Worm (Caenorhabditis elegans) whole organism, mixed stage, embryonic: ENCODE data around the gene srh-23.
A peak's percentile ranks its signal among the peaks of the same experiment; 100 is the strongest.

Experiments used
- M03D4.4 ChIP-seq: sonication (generic microtip); optimal IDR thresholded peaks from 2 replicates; lab custom pipeline; 2017; ENCODE audit warnings: mild to moderate bottlenecking, missing genetic modification characterization, missing compliant biosample characterization
- blmp-1 ChIP-seq: fragments of 150-350 bp; optimal IDR thresholded peaks from 2 replicates; lab custom pipeline; 2014; ENCODE audit warnings: missing biosample characterization, missing genetic modification characterization
- ceh-39 ChIP-seq: fragments of 150-350 bp; optimal IDR thresholded peaks from 2 replicates; lab custom pipeline; 2014; ENCODE audit warnings: missing biosample characterization, missing genetic modification characterization
- ceh-43 ChIP-seq: fragments of 200-800 bp; sonication (Bioruptor generic); optimal IDR thresholded peaks from 2 replicates; lab custom pipeline; 2018; ENCODE audit warnings: mild to moderate bottlenecking, missing genetic modification characterization, moderate library complexity, missing compliant biosample characterization
- ceh-83 ChIP-seq: fragments of 200-800 bp; sonication (Bioruptor generic); optimal IDR thresholded peaks from 2 replicates; lab custom pipeline; 2018; ENCODE audit warnings: mild to moderate bottlenecking, missing genetic modification characterization, missing compliant biosample characterization
- drap-1 ChIP-seq: fragments of 200-800 bp; sonication (Bioruptor generic); optimal IDR thresholded peaks from 3 replicates; lab custom pipeline; 2018; ENCODE audit warnings: mild to moderate bottlenecking, missing genetic modification characterization, missing compliant biosample characterization
- elt-1 ChIP-seq: sonication (generic microtip); optimal IDR thresholded peaks from 2 replicates; lab custom pipeline; 2017; ENCODE audit warnings: missing genetic modification characterization, mild to moderate bottlenecking, missing compliant biosample characterization, antibody characterized with exemption, moderate library complexity, borderline replicate concordance; ENCODE audit not compliant: insufficient read depth
- elt-3 ChIP-seq: fragments of 150-350 bp; optimal IDR thresholded peaks from 2 replicates; lab custom pipeline; 2014; ENCODE audit warnings: missing biosample characterization, missing genetic modification characterization
- flh-1 ChIP-seq: fragments of 200-800 bp; sonication (Bioruptor generic); optimal IDR thresholded peaks from 2 replicates; lab custom pipeline; 2018; ENCODE audit warnings: mild to moderate bottlenecking, missing genetic modification characterization, moderate library complexity, missing compliant biosample characterization
- ham-2 ChIP-seq: fragments of 200-800 bp; sonication (Bioruptor generic); optimal IDR thresholded peaks from 2 replicates; lab custom pipeline; 2018; ENCODE audit warnings: mild to moderate bottlenecking, missing genetic modification characterization, missing compliant biosample characterization
- hlh-1 ChIP-seq: fragments of 150-350 bp; optimal IDR thresholded peaks from 2 replicates; lab custom pipeline; 2014; ENCODE audit warnings: missing biosample characterization, missing genetic modification reagents, missing genetic modification characterization
- lin-13 ChIP-seq: fragments of 150-350 bp; optimal IDR thresholded peaks from 2 replicates; lab custom pipeline; 2014; ENCODE audit warnings: missing biosample characterization, missing genetic modification characterization
- lin-32 ChIP-seq: fragments of 200-800 bp; sonication (Bioruptor generic); optimal IDR thresholded peaks from 2 replicates; lab custom pipeline; 2018; ENCODE audit warnings: mild to moderate bottlenecking, missing genetic modification characterization, missing compliant biosample characterization
- mab-5 ChIP-seq: fragments of 150-350 bp; optimal IDR thresholded peaks from 2 replicates; lab custom pipeline; 2014; ENCODE audit warnings: missing biosample characterization, missing genetic modification characterization
- mep-1 ChIP-seq: fragments of 150-350 bp; optimal IDR thresholded peaks from 2 replicates; lab custom pipeline; 2017; ENCODE audit warnings: missing biosample characterization, missing genetic modification reagents, missing genetic modification characterization, inconsistent platforms
- mls-2 ChIP-seq: sonication (generic microtip); optimal IDR thresholded peaks from 2 replicates; lab custom pipeline; 2016; ENCODE audit warnings: mild to moderate bottlenecking, missing genetic modification characterization, moderate library complexity, missing compliant biosample characterization
- nhr-2 ChIP-seq: fragments of 150-350 bp; optimal IDR thresholded peaks from 2 replicates; lab custom pipeline; 2014; ENCODE audit warnings: missing biosample characterization, missing genetic modification characterization
- nhr-237 ChIP-seq: fragments of 150-350 bp; optimal IDR thresholded peaks from 2 replicates; lab custom pipeline; 2014; ENCODE audit warnings: missing biosample characterization, missing genetic modification characterization
- nhr-28 ChIP-seq: fragments of 150-350 bp; optimal IDR thresholded peaks from 2 replicates; lab custom pipeline; 2014; ENCODE audit warnings: missing biosample characterization, missing genetic modification characterization
- nhr-76 ChIP-seq: sonication (generic microtip); optimal IDR thresholded peaks from 2 replicates; lab custom pipeline; 2017; ENCODE audit warnings: missing biosample characterization, missing genetic modification characterization
- pha-4 ChIP-seq: fragments of 150-350 bp; optimal IDR thresholded peaks from 2 replicates; lab custom pipeline; 2018; ENCODE audit warnings: missing biosample characterization, missing genetic modification reagents, missing genetic modification characterization
- sem-2 ChIP-seq: fragments of 200-800 bp; sonication (Bioruptor generic); optimal IDR thresholded peaks from 2 replicates; lab custom pipeline; 2018; ENCODE audit warnings: mild to moderate bottlenecking, missing genetic modification characterization, missing compliant biosample characterization
- snpc-4 ChIP-seq: fragments of 150-350 bp; optimal IDR thresholded peaks from 2 replicates; lab custom pipeline; 2014; ENCODE audit warnings: missing biosample characterization, missing genetic modification characterization
- sptf-1 ChIP-seq: sonication (generic microtip); optimal IDR thresholded peaks from 2 replicates; lab custom pipeline; 2017; ENCODE audit warnings: mild to moderate bottlenecking, missing genetic modification characterization, moderate library complexity, missing compliant biosample characterization
- tbx-8 ChIP-seq: fragments of 200-800 bp; sonication (Bioruptor generic); optimal IDR thresholded peaks from 2 replicates; lab custom pipeline; 2018; ENCODE audit warnings: mild to moderate bottlenecking, missing genetic modification characterization, moderate library complexity, missing compliant biosample characterization
- unc-120 ChIP-seq: sonication (generic microtip); optimal IDR thresholded peaks from 2 replicates; lab custom pipeline; 2017; ENCODE audit warnings: missing genetic modification characterization, missing compliant biosample characterization; ENCODE audit not compliant: poor library complexity, severe bottlenecking
- unc-62 ChIP-seq: fragments of 150-350 bp; optimal IDR thresholded peaks from 2 replicates; lab custom pipeline; 2014; ENCODE audit warnings: missing biosample characterization, missing genetic modification reagents, missing genetic modification characterization
- zip-8 ChIP-seq: fragments of 150-350 bp; optimal IDR thresholded peaks from 2 replicates; lab custom pipeline; 2014; ENCODE audit warnings: missing biosample characterization, missing genetic modification characterization
- ztf-11 ChIP-seq: fragments of 150-350 bp; optimal IDR thresholded peaks from 2 replicates; lab custom pipeline; 2014; ENCODE audit warnings: missing biosample characterization, missing genetic modification characterization

Gene srh-23

ce11 chrV:4918664-4919257, 2.1 kb upstream of the srh-23 start, which contains the start of gene C02E7.6:
Gene C02E7.6 (plus strand): TSS chrV:4919207.
- TF ChIP-seq elt-1 (tag; lab: Kevin White, UChicago), result peak; percentile 90
- peak; percentile 16 for TF ChIP-seq unc-62
- TF ChIP-seq nhr-76, result no peak
- peak; percentile 67 for TF ChIP-seq blmp-1 (tag; lab: Kevin White, UChicago)
- no peak for TF ChIP-seq ceh-43 (GFP tag; lab: Kevin White, UChicago)
- TF ChIP-seq nhr-28 (tag; lab: Kevin White, UChicago), result no peak
- peak; percentile 14 for TF ChIP-seq nhr-237 (tag; lab: Kevin White, UChicago)
- TF ChIP-seq lin-13 (tag; lab: Kevin White, UChicago), result no peak

- no peak for TF ChIP-seq tbx-8 (GFP tag; lab: Kevin White, UChicago)
- TF ChIP-seq, all 35 proteins: peak for 0
Measured at ce11 chrV:4922024-4922423, 1.1 kb downstream of the srh-23 start, which contains the start of gene srh-22. Gene srh-22 (plus strand): TSS chrV:4922324.

ce11 chrV:4924618-4925017, 3.7 kb downstream of the srh-23 start, which contains the start of gene srh-20:
Gene srh-20 (plus strand): TSS chrV:4924918.
- TF ChIP-seq pha-4 (tag; lab: Kevin White, UChicago) (no peak), unc-120 (tag; lab: Kevin White, UChicago) (no peak), snpc-4 (no peak), flh-1 (GFP tag; lab: Kevin White, UChicago) (no peak), ceh-43 (GFP tag; lab: Kevin White, UChicago) (no peak)
- TF ChIP-seq, all 35 proteins: peak for 0

- TF ChIP-seq unc-120 (tag; lab: Kevin White, UChicago) (no peak), sptf-1 (tag; lab: Kevin White, UChicago) (no peak), ceh-39 (tag; lab: Kevin White, UChicago) (no peak), drap-1 (GFP tag; lab: Kevin White, UChicago) (no peak), ztf-11 (tag; lab: Kevin White, UChicago) (no peak)
Measured at ce11 chrV:4926371-4926770, 5.5 kb downstream of the srh-23 start, which contains the start of gene srh-21. Gene srh-21 (plus strand): TSS chrV:4926671.

- no peak for TF ChIP-seq ceh-83 (GFP tag; lab: Kevin White, UChicago)
- no peak for TF ChIP-seq M03D4.4
- TF ChIP-seq pha-4 (tag; lab: Kevin White, UChicago), result no peak
- TF ChIP-seq ham-2 (GFP tag; lab: Kevin White, UChicago), result no peak
- TF ChIP-seq mls-2 (tag; lab: Kevin White, UChicago), result no peak
- TF ChIP-seq sptf-1 (tag; lab: Kevin White, UChicago), result no peak
- no peak for TF ChIP-seq blmp-1 (tag; lab: Kevin White, UChicago)
- no peak for TF ChIP-seq nhr-2 (tag; lab: Kevin White, UChicago)
Measured at ce11 chrV:4929842-4930241, 8.9 kb downstream of the srh-23 start, which contains the start of gene str-205. Gene str-205 (minus strand): TSS chrV:4929942.

- TF ChIP-seq snpc-4 (no peak), mab-5 (tag; lab: Kevin White, UChicago) (no peak), hlh-1 (tag; lab: Kevin White, UChicago) (no peak), sem-2 (no peak), lin-13 (tag; lab: Kevin White, UChicago) (no peak), elt-1 (tag; lab: Kevin White, UChicago) (no peak), mep-1 (tag; lab: Kevin White, UChicago) (no peak), unc-120 (tag; lab: Kevin White, UChicago) (no peak), ztf-11 (tag; lab: Kevin White, UChicago) (no peak), lin-32 (no peak), blmp-1 (tag; lab: Kevin White, UChicago) (no peak), flh-1 (GFP tag; lab: Kevin White, UChicago) (no peak), ceh-43 (GFP tag; lab: Kevin White, UChicago) (no peak), sptf-1 (tag; lab: Kevin White, UChicago) (no peak), zip-8 (tag; lab: Kevin White, UChicago) (no peak), elt-3 (tag; lab: Kevin White, UChicago) (no peak), nhr-237 (tag; lab: Kevin White, UChicago) (no peak)
Measured at ce11 chrV:4932814-4933213, 11.9 kb downstream of the srh-23 start, which contains the start of gene C02E7.10. Gene C02E7.10 (minus strand): TSS chrV:4933045.
